Worm (Caenorhabditis elegans) whole organism, late embryonic: ENCODE measurements around the gene C07E3.4.
A peak's percentile ranks its signal among the peaks of the same experiment; 100 is the strongest.

Experiments used
- C38D4.7 ChIP-seq: fragments of 200-800 bp; sonication (Bioruptor generic); optimal IDR thresholded peaks from 2 replicates; lab custom pipeline; 2018; ENCODE audit warnings: mild to moderate bottlenecking, missing genetic modification characterization, moderate library complexity, missing compliant biosample characterization
- K02D7.2 ChIP-seq: sonication (generic microtip); optimal IDR thresholded peaks from 2 replicates; lab custom pipeline; 2017; ENCODE audit warnings: mild to moderate bottlenecking, missing genetic modification characterization, missing compliant biosample characterization
- Y22D7AL.16 ChIP-seq: sonication (generic microtip); optimal IDR thresholded peaks from 2 replicates; lab custom pipeline; 2016; ENCODE audit warnings: missing genetic modification characterization, missing compliant biosample characterization
- ahr-1 ChIP-seq: sonication (generic microtip); optimal IDR thresholded peaks from 2 replicates; lab custom pipeline; 2016; ENCODE audit warnings: missing genetic modification characterization, missing compliant biosample characterization
- ceh-14 ChIP-seq: sonication (generic microtip); optimal IDR thresholded peaks from 2 replicates; lab custom pipeline; 2016; ENCODE audit warnings: missing genotype, missing genetic modification characterization, missing compliant biosample characterization
- ceh-18 ChIP-seq: sonication (generic microtip); optimal IDR thresholded peaks from 2 replicates; lab custom pipeline; 2016; ENCODE audit warnings: missing genetic modification characterization, missing compliant biosample characterization
- ceh-19 ChIP-seq: fragments of 200-800 bp; sonication (Bioruptor generic); optimal IDR thresholded peaks from 2 replicates; lab custom pipeline; 2018; ENCODE audit warnings: mild to moderate bottlenecking, missing genetic modification characterization, missing compliant biosample characterization
- ceh-2 ChIP-seq: sonication (generic microtip); optimal IDR thresholded peaks from 2 replicates; lab custom pipeline; 2016; ENCODE audit warnings: missing genotype, missing genetic modification characterization, missing compliant biosample characterization
- ceh-22 ChIP-seq: sonication (generic microtip); optimal IDR thresholded peaks from 2 replicates; lab custom pipeline; 2017; ENCODE audit warnings: missing biosample characterization, missing genetic modification characterization
- ceh-30 ChIP-seq: fragments of 150-350 bp; optimal IDR thresholded peaks from 2 replicates; lab custom pipeline; 2014; ENCODE audit warnings: missing biosample characterization, missing genetic modification characterization
- ceh-31 ChIP-seq: sonication (generic microtip); optimal IDR thresholded peaks from 2 replicates; lab custom pipeline; 2016; ENCODE audit warnings: missing genetic modification characterization, missing compliant biosample characterization
- ceh-34 ChIP-seq: sonication (generic microtip); optimal IDR thresholded peaks from 2 replicates; lab custom pipeline; 2016; ENCODE audit warnings: mild to moderate bottlenecking, missing genetic modification characterization, missing compliant biosample characterization
- ceh-6 ChIP-seq: fragments of 200-800 bp; sonication (Bioruptor generic); optimal IDR thresholded peaks from 2 replicates; lab custom pipeline; 2018; ENCODE audit warnings: mild to moderate bottlenecking, missing genetic modification characterization, missing compliant biosample characterization
- che-1 ChIP-seq: sonication (generic microtip); optimal IDR thresholded peaks from 2 replicates; lab custom pipeline; 2016; ENCODE audit warnings: mild to moderate bottlenecking, missing genetic modification characterization, missing compliant biosample characterization
- dmd-4 ChIP-seq: sonication (generic microtip); optimal IDR thresholded peaks from 2 replicates; lab custom pipeline; 2016; ENCODE audit warnings: borderline replicate concordance, missing genetic modification characterization, missing compliant biosample characterization
- elt-2 ChIP-seq: sonication (generic microtip); optimal IDR thresholded peaks from 2 replicates; lab custom pipeline; 2016; ENCODE audit warnings: missing genetic modification reagents, missing genetic modification characterization, missing compliant biosample characterization
- elt-4 ChIP-seq: sonication (generic microtip); optimal IDR thresholded peaks from 2 replicates; lab custom pipeline; 2016; ENCODE audit warnings: missing genetic modification characterization, missing compliant biosample characterization
- ets-4 ChIP-seq: sonication (generic microtip); optimal IDR thresholded peaks from 2 replicates; lab custom pipeline; 2016; ENCODE audit warnings: missing genetic modification characterization, missing compliant biosample characterization
- eyg-1 ChIP-seq: sonication (generic microtip); optimal IDR thresholded peaks from 2 replicates; lab custom pipeline; 2016; ENCODE audit warnings: missing genotype, missing genetic modification characterization, missing compliant biosample characterization
- fax-1 ChIP-seq: sonication (generic microtip); optimal IDR thresholded peaks from 2 replicates; lab custom pipeline; 2016; ENCODE audit warnings: missing genotype, missing genetic modification characterization, missing compliant biosample characterization
- fkh-10 ChIP-seq: fragments of 150-350 bp; optimal IDR thresholded peaks from 2 replicates; lab custom pipeline; 2014; ENCODE audit warnings: missing biosample characterization, missing genetic modification reagents, missing genetic modification characterization
- fkh-6 ChIP-seq: sonication (generic microtip); optimal IDR thresholded peaks from 2 replicates; lab custom pipeline; 2016; ENCODE audit warnings: missing genetic modification characterization, missing compliant biosample characterization
- gmeb-2 ChIP-seq: sonication (generic microtip); optimal IDR thresholded peaks from 2 replicates; lab custom pipeline; 2016; ENCODE audit warnings: missing genetic modification characterization, inconsistent platforms, missing compliant biosample characterization
- hlh-13 ChIP-seq: fragments of 200-800 bp; sonication (Bioruptor generic); optimal IDR thresholded peaks from 2 replicates; lab custom pipeline; 2018; ENCODE audit warnings: mild to moderate bottlenecking, missing genetic modification characterization, missing compliant biosample characterization
- hlh-30 ChIP-seq: sonication (generic microtip); optimal IDR thresholded peaks from 2 replicates; lab custom pipeline; 2017; ENCODE audit warnings: antibody characterized with exemption, missing genetic modification characterization, missing compliant biosample characterization; ENCODE audit not compliant: insufficient read depth
- hlh-6 ChIP-seq: sonication (generic microtip); optimal IDR thresholded peaks from 2 replicates; lab custom pipeline; 2016; ENCODE audit warnings: missing genotype, missing genetic modification characterization, missing compliant biosample characterization
- lin-11 ChIP-seq: fragments of 200-800 bp; sonication (Bioruptor generic); optimal IDR thresholded peaks from 2 replicates; lab custom pipeline; 2018; ENCODE audit warnings: mild to moderate bottlenecking, missing genetic modification characterization, missing compliant biosample characterization
- nfya-1 ChIP-seq: sonication (generic microtip); optimal IDR thresholded peaks from 2 replicates; lab custom pipeline; 2017; ENCODE audit warnings: missing genetic modification characterization, mild to moderate bottlenecking, missing compliant biosample characterization, antibody characterized with exemption, moderate library complexity
- nhr-232 ChIP-seq: sonication (generic microtip); optimal IDR thresholded peaks from 2 replicates; lab custom pipeline; 2016; ENCODE audit warnings: missing genetic modification characterization, missing compliant biosample characterization
- npax-4 ChIP-seq: sonication (generic microtip); optimal IDR thresholded peaks from 2 replicates; lab custom pipeline; 2016; ENCODE audit warnings: missing genetic modification characterization, missing compliant biosample characterization
- pax-1 ChIP-seq: fragments of 150-350 bp; optimal IDR thresholded peaks from 2 replicates; lab custom pipeline; 2014; ENCODE audit warnings: missing biosample characterization, missing genetic modification characterization
- pha-2 ChIP-seq: sonication (generic microtip); optimal IDR thresholded peaks from 2 replicates; lab custom pipeline; 2017; ENCODE audit warnings: mild to moderate bottlenecking, missing genetic modification characterization, missing compliant biosample characterization
- pqm-1 ChIP-seq: sonication (generic microtip); optimal IDR thresholded peaks from 2 replicates; lab custom pipeline; 2016; ENCODE audit warnings: missing genetic modification characterization, missing compliant biosample characterization
- pros-1 ChIP-seq: fragments of 150-350 bp; optimal IDR thresholded peaks from 2 replicates; lab custom pipeline; 2014; ENCODE audit warnings: missing biosample characterization, missing genetic modification reagents, missing genetic modification characterization
- sox-4 ChIP-seq: sonication (generic microtip); optimal IDR thresholded peaks from 2 replicates; lab custom pipeline; 2017; ENCODE audit warnings: mild to moderate bottlenecking, missing genetic modification characterization, inconsistent platforms, missing compliant biosample characterization
- tbx-2 ChIP-seq: sonication (generic microtip); optimal IDR thresholded peaks from 2 replicates; lab custom pipeline; 2016; ENCODE audit warnings: missing genetic modification characterization, missing compliant biosample characterization
- ttx-3 ChIP-seq: sonication (generic microtip); optimal IDR thresholded peaks from 2 replicates; lab custom pipeline; 2016; ENCODE audit warnings: missing genetic modification reagents, missing genetic modification characterization, missing compliant biosample characterization
- unc-3 ChIP-seq, 2 experiments: fragments of 200-800 bp in 1 of 2; sonication (Bioruptor generic) in 1 of 2; sonication (generic microtip) in 1 of 2; conservative IDR thresholded peaks in 1 of 2; optimal IDR thresholded peaks in 1 of 2; 2 replicates each; pipeline versions ENCODE4 v1.3.6 to Lab custom; 2016 to 2022; ENCODE audit warnings: missing compliant biosample characterization in 2 of 2, missing genetic modification characterization in 2 of 2, missing genetic modification reagents in 1 of 2
- unc-42 ChIP-seq: sonication (generic microtip); optimal IDR thresholded peaks from 2 replicates; lab custom pipeline; 2016; ENCODE audit warnings: missing genotype, missing genetic modification characterization, missing compliant biosample characterization
- unc-55 ChIP-seq: sonication (generic microtip); optimal IDR thresholded peaks from 2 replicates; lab custom pipeline; 2017; ENCODE audit warnings: missing biosample characterization, missing genetic modification reagents, missing genetic modification characterization
- unc-86 ChIP-seq: sonication (generic microtip); optimal IDR thresholded peaks from 2 replicates; lab custom pipeline; 2016; ENCODE audit warnings: missing genetic modification characterization, missing compliant biosample characterization
- zip-5 ChIP-seq: sonication (generic microtip); optimal IDR thresholded peaks from 2 replicates; lab custom pipeline; 2016; ENCODE audit warnings: missing genetic modification characterization, missing compliant biosample characterization
- ztf-16 ChIP-seq: sonication (generic microtip); optimal IDR thresholded peaks from 2 replicates; lab custom pipeline; 2017; ENCODE audit warnings: missing genetic modification characterization, missing compliant biosample characterization

Gene C07E3.4

DNA sequence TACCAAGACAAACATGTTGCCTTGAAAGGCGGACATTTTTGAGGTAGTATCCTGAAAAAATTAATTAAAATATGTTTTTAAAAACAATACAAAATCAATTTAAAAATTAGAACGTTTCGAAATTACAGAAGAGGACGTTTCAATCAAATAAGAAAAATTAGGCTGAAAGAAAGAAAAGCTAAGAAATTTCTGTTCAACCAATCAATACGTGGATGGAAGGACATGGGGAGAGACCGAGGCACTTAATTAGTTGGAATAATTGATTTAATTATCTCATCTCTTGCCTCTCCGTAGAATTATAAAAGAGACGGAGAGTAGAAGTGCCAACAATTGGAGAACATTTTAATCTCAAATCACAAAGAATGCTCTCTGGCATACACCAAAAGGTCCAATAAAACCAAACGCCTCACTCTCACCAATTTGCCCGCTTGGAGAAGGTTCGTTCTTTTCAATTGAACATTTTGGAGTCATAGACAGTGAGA, 9.0 kb downstream of the C07E3.4 start, which contains the start of gene ceh-58:
Gene ceh-58 (minus strand): TSS at position 51 of the 482 bp plus-strand sequence.
- TF ChIP-seq lin-11: no peak
- TF ChIP-seq ceh-31 (tag; lab: Kevin White, UChicago): peak; percentile 48
- TF ChIP-seq elt-4: no peak
- TF ChIP-seq ceh-14 (tag; lab: Kevin White, UChicago): peak; percentile 46
- no peak for TF ChIP-seq C38D4.7 (GFP tag; lab: Kevin White, UChicago)
- TF ChIP-seq ceh-22 (tag; lab: Kevin White, UChicago): no peak
- TF ChIP-seq dmd-4 (tag; lab: Kevin White, UChicago): no peak
- no peak for TF ChIP-seq fax-1 (tag; lab: Kevin White, UChicago)
- no peak for TF ChIP-seq eyg-1 (tag; lab: Kevin White, UChicago)
- no peak for TF ChIP-seq ztf-16 (tag; lab: Kevin White, UChicago)
- TF ChIP-seq ttx-3 (tag; lab: Kevin White, UChicago): no peak
- peak; percentile 90 for TF ChIP-seq unc-42 (tag; lab: Kevin White, UChicago)
- no peak for TF ChIP-seq pax-1 (tag; lab: Kevin White, UChicago)
- TF ChIP-seq ceh-34 (tag; lab: Kevin White, UChicago): no peak
- no peak for TF ChIP-seq tbx-2 (tag; lab: Kevin White, UChicago)

DNA sequence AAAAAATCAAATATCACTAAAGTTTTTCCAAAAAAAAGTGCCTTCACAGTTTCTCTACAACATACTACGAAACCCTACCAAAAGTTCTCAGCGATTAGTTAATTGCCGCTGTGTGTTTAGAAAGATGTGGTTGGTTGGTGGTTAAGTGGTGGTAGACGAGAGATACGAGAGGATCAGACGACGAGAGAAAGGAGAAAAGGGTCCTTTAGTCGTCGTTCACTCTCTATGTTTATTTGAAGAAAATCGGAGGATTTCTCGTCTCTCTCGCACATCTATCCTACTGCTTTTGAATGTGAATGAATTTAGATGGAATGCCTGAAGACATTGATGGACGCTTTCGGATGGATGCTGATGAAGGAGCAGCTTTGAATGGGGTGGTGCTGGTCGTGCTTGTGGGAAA, 10.2 kb downstream of the C07E3.4 start:
- TF ChIP-seq pqm-1 (tag; lab: Kevin White, UChicago) (no peak), ceh-31 (tag; lab: Kevin White, UChicago) (peak; percentile 66), nfya-1 (peak; percentile 65), unc-42 (tag; lab: Kevin White, UChicago) (peak; percentile 51), unc-55 (GFP tag; lab: Kevin White, UChicago) (peak; percentile 46), pha-2 (tag; lab: Kevin White, UChicago) (no peak), Y22D7AL.16 (tag; lab: Kevin White, UChicago) (no peak), fkh-10 (no peak), elt-2 (tag; lab: Kevin White, UChicago) (no peak), gmeb-2 (no peak), ceh-6 (no peak)
- TF ChIP-seq, all 69 proteins: peak for 4

DNA sequence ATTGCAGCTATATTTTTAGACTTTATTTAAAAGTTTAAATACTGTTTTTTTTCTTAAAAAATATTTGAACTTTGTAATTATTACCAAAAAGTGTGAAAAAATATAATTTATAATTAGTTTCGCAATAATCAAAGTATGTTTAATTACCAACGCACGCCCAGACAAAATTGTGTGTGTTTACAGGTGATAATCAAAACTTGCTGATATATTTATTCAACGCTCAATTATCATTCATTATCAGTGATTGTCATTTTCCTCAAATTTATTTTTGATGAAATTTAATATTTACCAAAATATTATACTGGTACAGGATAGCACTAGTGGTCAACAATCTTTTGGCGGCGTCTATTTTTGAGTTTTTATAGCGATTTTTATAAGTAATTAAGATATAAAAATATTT, 12.4 kb downstream of the C07E3.4 start:
- TF ChIP-seq ceh-14 (tag; lab: Kevin White, UChicago) (no peak), fkh-10 (no peak), che-1 (no peak), hlh-13 (GFP tag; lab: Kevin White, UChicago) (no peak)

DNA sequence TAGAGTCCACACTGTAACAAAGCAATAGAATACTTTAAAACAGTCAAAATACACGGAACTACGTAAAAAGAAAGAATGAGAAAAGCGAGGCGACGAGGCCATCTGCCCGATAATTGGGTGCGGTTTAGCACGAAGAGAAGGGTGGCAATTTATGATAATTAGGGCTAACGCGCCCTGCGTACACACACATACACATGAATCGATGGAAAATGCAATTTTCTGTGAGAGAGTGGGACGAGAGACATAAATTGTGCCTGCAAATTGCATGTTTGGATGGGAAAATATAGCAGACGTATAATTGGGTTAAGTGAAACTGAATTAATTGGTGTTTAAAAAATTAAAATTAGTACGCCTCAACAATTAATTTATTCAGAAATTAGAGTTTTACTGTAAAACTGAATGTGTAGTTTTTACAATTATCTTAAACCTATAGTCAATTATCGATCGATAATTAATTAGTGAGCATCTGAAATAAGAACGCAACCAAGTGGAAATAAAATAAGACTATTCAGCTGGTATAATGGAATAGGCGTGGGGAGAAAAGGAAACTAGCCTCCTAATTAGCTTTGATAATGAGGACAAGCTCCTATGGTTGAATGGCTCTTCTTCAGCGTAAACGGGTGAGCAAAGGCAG, 13.1 kb downstream of the C07E3.4 start:
- peak; percentile 99 for TF ChIP-seq unc-42 (tag; lab: Kevin White, UChicago)
- peak; percentile 64 for TF ChIP-seq ceh-14 (tag; lab: Kevin White, UChicago)
- TF ChIP-seq npax-4 (tag; lab: Kevin White, UChicago): no peak
- no peak for TF ChIP-seq ceh-19 (GFP tag; lab: Kevin White, UChicago)
- peak; percentile 37 for TF ChIP-seq tbx-2 (tag; lab: Kevin White, UChicago)
- TF ChIP-seq ceh-18 (tag; lab: Kevin White, UChicago): no peak
- no peak for TF ChIP-seq zip-5 (tag; lab: Kevin White, UChicago)
- no peak for TF ChIP-seq ahr-1 (tag; lab: Kevin White, UChicago)
- no peak for TF ChIP-seq hlh-30
- no peak for TF ChIP-seq unc-86 (tag; lab: Kevin White, UChicago)
- TF ChIP-seq ets-4 (tag; lab: Kevin White, UChicago): no peak
- no peak for TF ChIP-seq sox-4
- no peak for TF ChIP-seq nhr-232 (tag; lab: Kevin White, UChicago)
- no peak for TF ChIP-seq dmd-4 (tag; lab: Kevin White, UChicago)
- TF ChIP-seq Y22D7AL.16 (tag; lab: Kevin White, UChicago): no peak
- no peak for TF ChIP-seq ceh-30
- no peak for TF ChIP-seq ceh-2 (tag; lab: Kevin White, UChicago)
- TF ChIP-seq fkh-6: no peak
- TF ChIP-seq pqm-1 (tag; lab: Kevin White, UChicago): no peak
- TF ChIP-seq lin-11: no peak
- no peak for TF ChIP-seq unc-3 (GFP tag; conservative IDR thresholded peaks at IDR 0.05; lab: Robert Waterston, UW)
- TF ChIP-seq unc-3 (tag; optimal IDR thresholded peaks at IDR 0.05; lab: Kevin White, UChicago): no peak
- TF ChIP-seq ceh-31 (tag; lab: Kevin White, UChicago): peak; percentile 84
- no peak for TF ChIP-seq eyg-1 (tag; lab: Kevin White, UChicago)
- TF ChIP-seq elt-4: no peak
- TF ChIP-seq hlh-6 (tag; lab: Kevin White, UChicago): no peak
- TF ChIP-seq K02D7.2: no peak
- no peak for TF ChIP-seq ceh-22 (tag; lab: Kevin White, UChicago)
- TF ChIP-seq pros-1: no peak
- peak; percentile 20 for TF ChIP-seq nfya-1
- peak; percentile 66 for TF ChIP-seq ttx-3 (tag; lab: Kevin White, UChicago)
- no peak for TF ChIP-seq hlh-13 (GFP tag; lab: Kevin White, UChicago)
- no peak for TF ChIP-seq pax-1 (tag; lab: Kevin White, UChicago)
